Worm (Caenorhabditis elegans) whole organism, mixed stage, embryonic: ENCODE results near the gene ZC196.2.

Experiments used
- M03D4.4 ChIP-seq: sonication (generic microtip); optimal IDR thresholded peaks from 2 replicates; lab custom pipeline; 2017; ENCODE audit warnings: mild to moderate bottlenecking, missing genetic modification characterization, missing compliant biosample characterization
- bed-3 ChIP-seq: fragments of 200-800 bp; sonication (Bioruptor generic); optimal IDR thresholded peaks from 3 replicates; lab custom pipeline; 2018; ENCODE audit warnings: mild to moderate bottlenecking, missing genetic modification characterization, moderate library complexity, missing compliant biosample characterization
- ceh-39 ChIP-seq: fragments of 150-350 bp; optimal IDR thresholded peaks from 2 replicates; lab custom pipeline; 2014; ENCODE audit warnings: missing biosample characterization, missing genetic modification characterization
- ceh-83 ChIP-seq: fragments of 200-800 bp; sonication (Bioruptor generic); optimal IDR thresholded peaks from 2 replicates; lab custom pipeline; 2018; ENCODE audit warnings: mild to moderate bottlenecking, missing genetic modification characterization, missing compliant biosample characterization
- ces-1 ChIP-seq: fragments of 150-350 bp; optimal IDR thresholded peaks from 2 replicates; lab custom pipeline; 2014; ENCODE audit warnings: missing biosample characterization, missing genetic modification reagents, missing genetic modification characterization
- cnd-1 ChIP-seq: fragments of 200-800 bp; sonication (Bioruptor generic); optimal IDR thresholded peaks from 2 replicates; lab custom pipeline; 2018; ENCODE audit warnings: mild to moderate bottlenecking, missing genetic modification characterization, missing compliant biosample characterization
- drap-1 ChIP-seq: fragments of 200-800 bp; sonication (Bioruptor generic); optimal IDR thresholded peaks from 3 replicates; lab custom pipeline; 2018; ENCODE audit warnings: mild to moderate bottlenecking, missing genetic modification characterization, missing compliant biosample characterization
- elt-1 ChIP-seq: sonication (generic microtip); optimal IDR thresholded peaks from 2 replicates; lab custom pipeline; 2017; ENCODE audit warnings: missing genetic modification characterization, mild to moderate bottlenecking, missing compliant biosample characterization, antibody characterized with exemption, moderate library complexity, borderline replicate concordance; ENCODE audit not compliant: insufficient read depth
- elt-3 ChIP-seq: fragments of 150-350 bp; optimal IDR thresholded peaks from 2 replicates; lab custom pipeline; 2014; ENCODE audit warnings: missing biosample characterization, missing genetic modification characterization
- flh-1 ChIP-seq: fragments of 200-800 bp; sonication (Bioruptor generic); optimal IDR thresholded peaks from 2 replicates; lab custom pipeline; 2018; ENCODE audit warnings: mild to moderate bottlenecking, missing genetic modification characterization, moderate library complexity, missing compliant biosample characterization
- ham-2 ChIP-seq: fragments of 200-800 bp; sonication (Bioruptor generic); optimal IDR thresholded peaks from 2 replicates; lab custom pipeline; 2018; ENCODE audit warnings: mild to moderate bottlenecking, missing genetic modification characterization, missing compliant biosample characterization
- hlh-1 ChIP-seq: fragments of 150-350 bp; optimal IDR thresholded peaks from 2 replicates; lab custom pipeline; 2014; ENCODE audit warnings: missing biosample characterization, missing genetic modification reagents, missing genetic modification characterization
- lin-13 ChIP-seq: fragments of 150-350 bp; optimal IDR thresholded peaks from 2 replicates; lab custom pipeline; 2014; ENCODE audit warnings: missing biosample characterization, missing genetic modification characterization
- lin-32 ChIP-seq: fragments of 200-800 bp; sonication (Bioruptor generic); optimal IDR thresholded peaks from 2 replicates; lab custom pipeline; 2018; ENCODE audit warnings: mild to moderate bottlenecking, missing genetic modification characterization, missing compliant biosample characterization
- lsy-2 ChIP-seq: fragments of 150-350 bp; optimal IDR thresholded peaks from 2 replicates; lab custom pipeline; 2014; ENCODE audit warnings: missing biosample characterization, missing genetic modification characterization
- mab-5 ChIP-seq: fragments of 150-350 bp; optimal IDR thresholded peaks from 2 replicates; lab custom pipeline; 2014; ENCODE audit warnings: missing biosample characterization, missing genetic modification characterization
- mep-1 ChIP-seq: fragments of 150-350 bp; optimal IDR thresholded peaks from 2 replicates; lab custom pipeline; 2017; ENCODE audit warnings: missing biosample characterization, missing genetic modification reagents, missing genetic modification characterization, inconsistent platforms
- mls-2 ChIP-seq: sonication (generic microtip); optimal IDR thresholded peaks from 2 replicates; lab custom pipeline; 2016; ENCODE audit warnings: mild to moderate bottlenecking, missing genetic modification characterization, moderate library complexity, missing compliant biosample characterization
- nhr-2 ChIP-seq: fragments of 150-350 bp; optimal IDR thresholded peaks from 2 replicates; lab custom pipeline; 2014; ENCODE audit warnings: missing biosample characterization, missing genetic modification characterization
- nhr-237 ChIP-seq: fragments of 150-350 bp; optimal IDR thresholded peaks from 2 replicates; lab custom pipeline; 2014; ENCODE audit warnings: missing biosample characterization, missing genetic modification characterization
- nhr-28 ChIP-seq: fragments of 150-350 bp; optimal IDR thresholded peaks from 2 replicates; lab custom pipeline; 2014; ENCODE audit warnings: missing biosample characterization, missing genetic modification characterization
- pha-4 ChIP-seq: fragments of 150-350 bp; optimal IDR thresholded peaks from 2 replicates; lab custom pipeline; 2018; ENCODE audit warnings: missing biosample characterization, missing genetic modification reagents, missing genetic modification characterization
- sem-2 ChIP-seq: fragments of 200-800 bp; sonication (Bioruptor generic); optimal IDR thresholded peaks from 2 replicates; lab custom pipeline; 2018; ENCODE audit warnings: mild to moderate bottlenecking, missing genetic modification characterization, missing compliant biosample characterization
- snpc-4 ChIP-seq: fragments of 150-350 bp; optimal IDR thresholded peaks from 2 replicates; lab custom pipeline; 2014; ENCODE audit warnings: missing biosample characterization, missing genetic modification characterization
- sptf-1 ChIP-seq: sonication (generic microtip); optimal IDR thresholded peaks from 2 replicates; lab custom pipeline; 2017; ENCODE audit warnings: mild to moderate bottlenecking, missing genetic modification characterization, moderate library complexity, missing compliant biosample characterization
- tbx-8 ChIP-seq: fragments of 200-800 bp; sonication (Bioruptor generic); optimal IDR thresholded peaks from 2 replicates; lab custom pipeline; 2018; ENCODE audit warnings: mild to moderate bottlenecking, missing genetic modification characterization, moderate library complexity, missing compliant biosample characterization
- unc-120 ChIP-seq: sonication (generic microtip); optimal IDR thresholded peaks from 2 replicates; lab custom pipeline; 2017; ENCODE audit warnings: missing genetic modification characterization, missing compliant biosample characterization; ENCODE audit not compliant: poor library complexity, severe bottlenecking
- unc-62 ChIP-seq: fragments of 150-350 bp; optimal IDR thresholded peaks from 2 replicates; lab custom pipeline; 2014; ENCODE audit warnings: missing biosample characterization, missing genetic modification reagents, missing genetic modification characterization
- zip-8 ChIP-seq: fragments of 150-350 bp; optimal IDR thresholded peaks from 2 replicates; lab custom pipeline; 2014; ENCODE audit warnings: missing biosample characterization, missing genetic modification characterization
- ztf-11 ChIP-seq: fragments of 150-350 bp; optimal IDR thresholded peaks from 2 replicates; lab custom pipeline; 2014; ENCODE audit warnings: missing biosample characterization, missing genetic modification characterization

ZC196.2 gene

DNA sequence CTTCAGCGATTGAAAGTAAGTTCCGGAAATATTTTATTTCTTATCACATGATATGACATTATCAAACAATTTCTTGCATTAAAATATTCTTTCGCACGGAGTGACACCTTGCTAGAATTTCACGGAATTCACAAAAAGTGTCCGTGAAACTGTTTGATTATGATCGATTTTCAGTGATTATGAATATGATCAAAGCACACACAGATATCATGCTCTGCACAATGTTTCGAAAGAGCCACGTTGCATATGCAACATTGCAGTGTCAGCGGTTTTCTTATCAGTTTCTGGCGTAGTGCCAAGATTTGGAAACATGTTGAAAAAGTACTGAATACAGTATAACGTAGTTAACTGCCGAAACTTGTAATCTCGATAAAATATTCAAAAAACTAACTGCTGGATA lies 29.9 kb downstream of the ZC196.2 start:
- no peak for TF ChIP-seq ceh-83 (GFP tag; lab: Kevin White, UChicago)
- TF ChIP-seq ztf-11 (tag; lab: Kevin White, UChicago): no peak
- TF ChIP-seq, all 35 proteins: peak for 0

DNA sequence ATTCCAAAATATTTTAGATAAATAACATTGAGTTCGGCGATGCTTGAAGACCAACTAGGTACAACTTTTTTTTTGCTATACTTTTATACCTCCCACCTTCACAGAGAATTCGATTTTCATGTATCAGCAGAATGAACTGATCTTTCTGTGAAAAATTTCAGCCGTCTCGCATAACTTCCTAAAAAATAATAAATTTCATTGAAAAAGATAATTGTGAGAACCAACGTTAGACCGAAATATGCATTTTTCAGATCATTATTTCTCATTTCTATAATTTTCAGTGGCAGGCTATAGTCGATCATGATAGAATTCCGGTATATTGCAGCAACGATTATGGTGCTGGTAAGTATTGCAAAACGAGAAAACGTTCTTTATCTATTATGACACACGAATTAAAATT lies 32.4 kb downstream of the ZC196.2 start, which contains the start of gene srx-115:
Gene srx-115 (plus strand): TSS at position 301 of the 400 bp plus-strand sequence.
- no peak for TF ChIP-seq lin-32 (GFP tag; lab: Kevin White, UChicago)
- no peak for TF ChIP-seq ceh-83 (GFP tag; lab: Kevin White, UChicago)
- no peak for TF ChIP-seq pha-4 (tag; lab: Kevin White, UChicago)
- no peak for TF ChIP-seq hlh-1 (tag; lab: Kevin White, UChicago)
- no peak for TF ChIP-seq mab-5 (tag; lab: Kevin White, UChicago)
- TF ChIP-seq sem-2 (GFP tag; lab: Kevin White, UChicago): no peak
- TF ChIP-seq unc-120 (tag; lab: Kevin White, UChicago): no peak
- no peak for TF ChIP-seq nhr-237
- no peak for TF ChIP-seq elt-1 (tag; lab: Kevin White, UChicago)
- TF ChIP-seq nhr-28 (tag; lab: Kevin White, UChicago): no peak

- TF ChIP-seq snpc-4 (tag; lab: Kevin White, UChicago): no peak
- TF ChIP-seq ztf-11 (tag; lab: Kevin White, UChicago): no peak
- peak; percentile 51 for TF ChIP-seq ces-1 (GFP tag; lab: Kevin White, UChicago)
- TF ChIP-seq nhr-2 (tag; lab: Kevin White, UChicago): no peak
- TF ChIP-seq, all 35 proteins: peak for 1
Measured at ce11 chrV:8773826-8774382, 34.7 kb downstream of the ZC196.2 start, which contains the start of gene B0507.2. TSS of gene B0507.2 (plus strand) at chrV:8774332.

DNA sequence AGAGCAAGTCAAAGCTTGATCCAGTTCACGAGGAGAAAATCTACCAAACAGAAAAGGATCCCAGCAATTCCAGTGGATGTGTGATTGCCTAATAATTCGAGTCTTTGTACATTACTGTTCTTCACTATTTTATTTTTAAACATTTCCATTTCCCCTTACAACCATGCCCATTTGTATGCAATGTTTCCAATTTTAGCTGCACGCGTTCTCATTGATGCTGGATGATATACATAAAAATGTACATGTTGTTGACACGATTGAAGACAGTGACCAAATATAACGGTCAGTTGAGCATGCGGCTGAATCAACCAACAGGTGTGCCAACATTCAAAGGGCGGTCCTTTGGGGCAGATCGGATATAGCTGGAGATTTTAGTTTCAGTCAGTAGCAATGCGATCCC lies 37.0 kb downstream of the ZC196.2 start, which contains the start of gene B0507.1:
Gene B0507.1 (plus strand): TSS at position 301 of the 400 bp plus-strand sequence.
- TF ChIP-seq mep-1 (tag; lab: Kevin White, UChicago) (no peak), flh-1 (GFP tag; lab: Kevin White, UChicago) (no peak), bed-3 (GFP tag; lab: Kevin White, UChicago) (no peak), ceh-39 (tag; lab: Kevin White, UChicago) (no peak), cnd-1 (tag; lab: Kevin White, UChicago) (no peak), elt-3 (no peak), ztf-11 (tag; lab: Kevin White, UChicago) (no peak), ces-1 (GFP tag; lab: Kevin White, UChicago) (no peak), nhr-28 (tag; lab: Kevin White, UChicago) (no peak), sptf-1 (tag; lab: Kevin White, UChicago) (no peak), pha-4 (tag; lab: Kevin White, UChicago) (no peak), drap-1 (GFP tag; lab: Kevin White, UChicago) (no peak), zip-8 (tag; lab: Kevin White, UChicago) (no peak), elt-1 (tag; lab: Kevin White, UChicago) (no peak), tbx-8 (GFP tag; lab: Kevin White, UChicago) (no peak), hlh-1 (tag; lab: Kevin White, UChicago) (no peak)

- no peak for TF ChIP-seq mep-1 (tag; lab: Kevin White, UChicago)
- no peak for TF ChIP-seq mls-2 (tag; lab: Kevin White, UChicago)
- TF ChIP-seq ham-2 (GFP tag; lab: Kevin White, UChicago): no peak
- TF ChIP-seq unc-62 (GFP tag; lab: Kevin White, UChicago): no peak
- no peak for TF ChIP-seq lin-13 (tag; lab: Kevin White, UChicago)
- no peak for TF ChIP-seq tbx-8 (GFP tag; lab: Kevin White, UChicago)
- TF ChIP-seq lsy-2 (tag; lab: Kevin White, UChicago): no peak
- no peak for TF ChIP-seq nhr-237
- no peak for TF ChIP-seq elt-3
- no peak for TF ChIP-seq lin-32 (GFP tag; lab: Kevin White, UChicago)
- no peak for TF ChIP-seq sem-2 (GFP tag; lab: Kevin White, UChicago)
- no peak for TF ChIP-seq unc-120 (tag; lab: Kevin White, UChicago)
- TF ChIP-seq ceh-39 (tag; lab: Kevin White, UChicago): no peak
- TF ChIP-seq mab-5 (tag; lab: Kevin White, UChicago): no peak
- no peak for TF ChIP-seq ztf-11 (tag; lab: Kevin White, UChicago)
- no peak for TF ChIP-seq zip-8 (tag; lab: Kevin White, UChicago)
- no peak for TF ChIP-seq M03D4.4 (tag; lab: Kevin White, UChicago)
Measured at ce11 chrV:8781164-8781563, 41.9 kb downstream of the ZC196.2 start.
